Fruit fly (Drosophila melanogaster) whole organism, embryonic: ENCODE results near the gene CAH7.

ENCODE experiments used
- ATbp ChIP-seq: fragments of 200-800 bp; sonication (Bioruptor generic); optimal IDR thresholded peaks from 2 replicates; lab custom pipeline; 2017; ENCODE audit warnings: missing biosample characterization, mild to moderate bottlenecking, missing genetic modification characterization, missing genetic modification reagents
- Asciz ChIP-seq: fragments of 200-800 bp; sonication (Bioruptor generic); optimal IDR thresholded peaks from 2 replicates; lab custom pipeline; 2017; ENCODE audit warnings: missing biosample characterization, mild to moderate bottlenecking, missing genetic modification characterization, missing genetic modification reagents
- CG10366 ChIP-seq: fragments of 200-800 bp; sonication (Bioruptor generic); IDR thresholded peaks from 2 replicates; pipeline ENCODE4 v1.3.6; 2022; ENCODE audit warnings: missing biosample characterization, missing genetic modification characterization
- CG11093 ChIP-seq: fragments of 200-800 bp; sonication (Bioruptor generic); IDR thresholded peaks from 3 replicates; pipeline ENCODE4 v1.3.6; 2022; ENCODE audit warnings: missing biosample characterization, missing genetic modification characterization
- CG12391 ChIP-seq: fragments of 200-800 bp; sonication (Bioruptor generic); optimal IDR thresholded peaks from 3 replicates; lab custom pipeline; 2018; ENCODE audit warnings: missing biosample characterization, mild to moderate bottlenecking, missing genetic modification characterization, moderate library complexity
- CG12942 ChIP-seq: fragments of 200-800 bp; sonication (Bioruptor generic); optimal IDR thresholded peaks from 3 replicates; lab custom pipeline; 2016; ENCODE audit warnings: missing biosample characterization, missing genetic modification characterization
- CG14014 ChIP-seq: fragments of 200-800 bp; sonication (Bioruptor generic); IDR thresholded peaks from 2 replicates; pipeline ENCODE4 v1.3.6; 2022; ENCODE audit warnings: missing biosample characterization, missing genetic modification characterization
- CG15073 ChIP-seq: fragments of 200-800 bp; sonication (Bioruptor generic); optimal IDR thresholded peaks from 2 replicates; lab custom pipeline; 2016; ENCODE audit warnings: missing biosample characterization, missing genetic modification characterization
- CG17612 ChIP-seq: fragments of 200-800 bp; sonication (Bioruptor generic); IDR thresholded peaks from 2 replicates; pipeline ENCODE4 v1.3.6; 2022; ENCODE audit warnings: missing biosample characterization, missing genetic modification characterization
- CG18262 ChIP-seq: fragments of 200-800 bp; optimal IDR thresholded peaks from 3 replicates; lab custom pipeline; 2019; ENCODE audit warnings: missing biosample characterization, mild to moderate bottlenecking, missing genetic modification characterization, moderate library complexity
- CG18764 ChIP-seq: fragments of 200-800 bp; sonication (Bioruptor generic); optimal IDR thresholded peaks from 3 replicates; lab custom pipeline; 2016; ENCODE audit warnings: missing biosample characterization, missing genetic modification characterization
- CG32767 ChIP-seq: fragments of 200-800 bp; sonication (Bioruptor generic); IDR thresholded peaks from 2 replicates; pipeline ENCODE4 v1.3.6; 2022; ENCODE audit warnings: missing biosample characterization, missing genetic modification characterization
- CG3838 ChIP-seq: fragments of 200-800 bp; sonication (Bioruptor generic); optimal IDR thresholded peaks from 3 replicates; lab custom pipeline; 2016; ENCODE audit warnings: missing biosample characterization, missing genetic modification characterization
- CG4820 ChIP-seq: fragments of 200-800 bp; sonication (Bioruptor generic); optimal IDR thresholded peaks from 3 replicates; lab custom pipeline; 2016; ENCODE audit warnings: missing biosample characterization, missing genetic modification characterization
- CG5953 ChIP-seq: fragments of 200-800 bp; sonication (Bioruptor generic); IDR thresholded peaks from 2 replicates; pipeline ENCODE4 v1.3.6; 2022; ENCODE audit warnings: missing biosample characterization, missing genetic modification characterization
- CG6654 ChIP-seq: fragments of 200-800 bp; sonication (Bioruptor generic); optimal IDR thresholded peaks from 2 replicates; lab custom pipeline; 2017; ENCODE audit warnings: missing biosample characterization, mild to moderate bottlenecking, missing genetic modification characterization
- CG6791 ChIP-seq: fragments of 200-800 bp; sonication (Bioruptor generic); IDR thresholded peaks from 3 replicates; pipeline ENCODE4 v1.3.6; 2022; ENCODE audit warnings: missing biosample characterization, missing genetic modification characterization; ENCODE audit not compliant: partially characterized antibody
- CG7357 ChIP-seq: fragments of 200-800 bp; sonication (Bioruptor generic); IDR thresholded peaks from 3 replicates; pipeline ENCODE4 v1.3.6; 2022; ENCODE audit warnings: missing biosample characterization, missing genetic modification characterization
- CG8388 ChIP-seq: fragments of 200-800 bp; sonication (Bioruptor generic); optimal IDR thresholded peaks from 2 replicates; lab custom pipeline; 2019; ENCODE audit warnings: missing biosample characterization, mild to moderate bottlenecking, missing genetic modification characterization, moderate library complexity
- D19A ChIP-seq: fragments of 200-800 bp; optimal IDR thresholded peaks from 3 replicates; lab custom pipeline; 2019; ENCODE audit warnings: missing biosample characterization, mild to moderate bottlenecking, missing genetic modification characterization, moderate library complexity
- Dfd ChIP-seq, 2 experiments: fragments of >200 bp; optimal IDR thresholded peaks; 2 replicates each; lab custom pipeline; 2017; ENCODE audit warnings: missing biosample characterization in 2 of 2, missing genetic modification characterization in 2 of 2
- Dll ChIP-seq: fragments of 200-800 bp; sonication (Bioruptor generic); IDR thresholded peaks from 4 replicates; pipeline ENCODE4 v1.3.6; 2022; ENCODE audit warnings: missing biosample characterization, missing genetic modification characterization; ENCODE audit not compliant: partially characterized antibody
- Doc2 ChIP-seq: fragments of 200-800 bp; sonication (Bioruptor generic); IDR thresholded peaks from 2 replicates; pipeline ENCODE4 v1.3.6; 2022; ENCODE audit warnings: missing biosample characterization, missing genetic modification characterization
- Dref ChIP-seq: fragments of 200-800 bp; sonication (Bioruptor generic); IDR thresholded peaks from 2 replicates; pipeline ENCODE4 v1.3.6; 2022; ENCODE audit warnings: missing biosample characterization, missing genetic modification characterization
- E2f2 ChIP-seq: fragments of 200-800 bp; sonication (Bioruptor generic); IDR thresholded peaks from 2 replicates; pipeline ENCODE4 v1.3.6; 2022; ENCODE audit warnings: missing biosample characterization, missing genetic modification characterization
- HLHmδ ChIP-seq: fragments of 200-800 bp; sonication (Bioruptor generic); optimal IDR thresholded peaks from 2 replicates; lab custom pipeline; 2018; ENCODE audit warnings: missing biosample characterization, mild to moderate bottlenecking, missing genetic modification characterization, moderate library complexity
- Hr51 ChIP-seq, 2 experiments: fragments of 200-800 bp; sonication (Bioruptor generic); optimal IDR thresholded peaks; 2 replicates in 1 of 2; 3 replicates in 1 of 2; lab custom pipeline; 2016 to 2018; ENCODE audit warnings: missing biosample characterization in 2 of 2, missing genetic modification characterization in 2 of 2, mild to moderate bottlenecking in 1 of 2, moderate library complexity in 1 of 2
- Meics ChIP-seq: fragments of 200-800 bp; sonication (Bioruptor generic); optimal IDR thresholded peaks from 2 replicates; lab custom pipeline; 2017; ENCODE audit warnings: missing biosample characterization, mild to moderate bottlenecking, missing genetic modification characterization
- Myb ChIP-seq: fragments of 200-800 bp; sonication (Bioruptor generic); optimal IDR thresholded peaks from 2 replicates; lab custom pipeline; 2016; ENCODE audit warnings: missing biosample characterization, missing genetic modification characterization
- NfI ChIP-seq: fragments of 200-800 bp; sonication (Bioruptor generic); optimal IDR thresholded peaks from 3 replicates; lab custom pipeline; 2018; ENCODE audit warnings: missing biosample characterization, mild to moderate bottlenecking, missing genetic modification characterization, moderate library complexity
- Sox102F ChIP-seq: fragments of 200-800 bp; sonication (Bioruptor generic); optimal IDR thresholded peaks from 2 replicates; lab custom pipeline; 2018; ENCODE audit warnings: missing biosample characterization, mild to moderate bottlenecking, missing genetic modification characterization, moderate library complexity
- Tbp ChIP-seq: fragments of >200 bp; optimal IDR thresholded peaks from 2 replicates; lab custom pipeline; 2018; ENCODE audit warnings: missing biosample characterization, missing genetic modification characterization
- bab2 ChIP-seq: fragments of 200-800 bp; sonication (Bioruptor generic); optimal IDR thresholded peaks from 2 replicates; lab custom pipeline; 2016; ENCODE audit warnings: missing biosample characterization, missing genetic modification characterization
- bcd ChIP-seq: fragments of 200-800 bp; sonication (Bioruptor generic); optimal IDR thresholded peaks from 2 replicates; lab custom pipeline; 2017; ENCODE audit warnings: missing biosample characterization, mild to moderate bottlenecking, missing genetic modification characterization
- corto ChIP-seq: fragments of 200-800 bp; sonication (Bioruptor generic); optimal IDR thresholded peaks from 2 replicates; lab custom pipeline; 2016; ENCODE audit warnings: missing biosample characterization, mild to moderate bottlenecking, missing genetic modification characterization, moderate library complexity
- crc ChIP-seq: fragments of 200-800 bp; sonication (Bioruptor generic); optimal IDR thresholded peaks from 2 replicates; lab custom pipeline; 2016; ENCODE audit warnings: missing biosample characterization, missing genetic modification characterization
- dm ChIP-seq: fragments of 200-800 bp; sonication (Bioruptor generic); optimal IDR thresholded peaks from 3 replicates; lab custom pipeline; 2016; ENCODE audit warnings: missing biosample characterization, missing genetic modification characterization
- ewg ChIP-seq: fragments of 200-800 bp; sonication (Bioruptor generic); optimal IDR thresholded peaks from 3 replicates; lab custom pipeline; 2017; ENCODE audit warnings: mild to moderate bottlenecking, missing biosample characterization, missing genetic modification reagents, missing genetic modification characterization
- fru ChIP-seq: fragments of >200 bp; optimal IDR thresholded peaks from 2 replicates; lab custom pipeline; 2017
- ftz-f1 ChIP-seq: fragments of 200-800 bp; sonication (Bioruptor generic); optimal IDR thresholded peaks from 2 replicates; lab custom pipeline; 2016; ENCODE audit warnings: missing biosample characterization, missing genetic modification characterization
- grau ChIP-seq: fragments of 200-800 bp; optimal IDR thresholded peaks from 3 replicates; lab custom pipeline; 2019; ENCODE audit warnings: missing biosample characterization, mild to moderate bottlenecking, missing genetic modification characterization, moderate library complexity
- jumu ChIP-seq: fragments of 200-800 bp; sonication (Bioruptor generic); optimal IDR thresholded peaks from 3 replicates; lab custom pipeline; 2016; ENCODE audit warnings: missing biosample characterization, missing genetic modification characterization
- lmd ChIP-seq: fragments of 200-800 bp; sonication (Bioruptor generic); IDR thresholded peaks from 2 replicates; pipeline ENCODE4 v1.3.6; 2022; ENCODE audit warnings: missing biosample characterization, missing genetic modification characterization
- mam ChIP-seq: fragments of 200-800 bp; sonication (Bioruptor generic); optimal IDR thresholded peaks from 3 replicates; lab custom pipeline; 2016; ENCODE audit warnings: missing biosample characterization, missing genetic modification characterization
- sc ChIP-seq, 3 experiments: fragments of >200 bp in 2 of 3; fragments of 200-800 bp in 1 of 3; sonication (Bioruptor generic) in 1 of 3; optimal IDR thresholded peaks; 2 replicates in 2 of 3; 3 replicates in 1 of 3; lab custom pipeline; 2017; ENCODE audit warnings: mild to moderate bottlenecking in 1 of 3, missing biosample characterization in 1 of 3, missing genetic modification characterization in 1 of 3, missing genetic modification reagents in 1 of 3
- sisA ChIP-seq: fragments of 200-800 bp; sonication (Bioruptor generic); IDR thresholded peaks from 2 replicates; pipeline ENCODE4 v1.3.6; 2022; ENCODE audit warnings: missing biosample characterization, missing genetic modification characterization
- tin ChIP-seq: fragments of 200-800 bp; sonication (Bioruptor generic); optimal IDR thresholded peaks from 3 replicates; lab custom pipeline; 2016; ENCODE audit warnings: missing biosample characterization, missing genetic modification characterization
- trem ChIP-seq: fragments of 200-800 bp; optimal IDR thresholded peaks from 3 replicates; lab custom pipeline; 2019; ENCODE audit warnings: missing biosample characterization, mild to moderate bottlenecking, missing genetic modification characterization, moderate library complexity
- zen ChIP-seq: fragments of 200-800 bp; sonication (Bioruptor generic); optimal IDR thresholded peaks from 3 replicates; lab custom pipeline; 2018; ENCODE audit warnings: missing biosample characterization, mild to moderate bottlenecking, missing genetic modification characterization, moderate library complexity
- zfh2 ChIP-seq: fragments of 200-800 bp; sonication (Bioruptor generic); optimal IDR thresholded peaks from 2 replicates; lab custom pipeline; 2016; ENCODE audit warnings: missing biosample characterization, missing genetic modification characterization

The CAH7 gene

dm6 chr3R:10079267-10079987 lies 32.6 kb upstream of the CAH7 start (continued):
- no peak for TF ChIP-seq Dfd (GFP tag; optimal IDR thresholded peaks at IDR 0.05; lab: Kevin White, UChicago)
- no peak for TF ChIP-seq CG6654 (GFP tag; lab: Kevin White, UChicago)
- TF ChIP-seq sc (optimal IDR thresholded peaks at IDR 0.05; lab: Kevin White, UChicago): no peak
- TF ChIP-seq sc (GFP tag; optimal IDR thresholded peaks at IDR 0.05; lab: Kevin White, UChicago): no peak
- TF ChIP-seq sisA (GFP tag; lab: Robert Waterston, UW): peak; percentile 58
- peak; percentile 17 for TF ChIP-seq ewg (GFP tag; lab: Kevin White, UChicago)
- TF ChIP-seq dm (GFP tag; lab: Kevin White, UChicago): no peak
- no peak for TF ChIP-seq CG5953 (GFP tag; lab: Robert Waterston, UW)
- no peak for TF ChIP-seq CG11093 (GFP tag; lab: Robert Waterston, UW)
- TF ChIP-seq NfI (GFP tag; lab: Kevin White, UChicago): peak; percentile 1
- TF ChIP-seq CG14014 (GFP tag; lab: Robert Waterston, UW): no peak
- peak; percentile 23 for TF ChIP-seq CG12391
- no peak for TF ChIP-seq grau (tag; lab: Kevin White, UChicago)
- TF ChIP-seq zfh2 (GFP tag; lab: Kevin White, UChicago): no peak
- TF ChIP-seq zen (tag; lab: Kevin White, UChicago): no peak
- no peak for TF ChIP-seq Doc2 (GFP tag; lab: Robert Waterston, UW)
- TF ChIP-seq Hr51 (GFP tag; optimal IDR thresholded peaks at IDR 0.05; lab: Kevin White, UChicago): peak in 1 of 2 experiments; percentile 51
- no peak for TF ChIP-seq D19A
- no peak for TF ChIP-seq CG7357 (GFP tag; lab: Robert Waterston, UW)
- TF ChIP-seq bcd (GFP tag; lab: Kevin White, UChicago): no peak
- TF ChIP-seq corto: no peak
- TF ChIP-seq CG6791: no peak
- no peak for TF ChIP-seq crc (GFP tag; lab: Kevin White, UChicago)
- TF ChIP-seq Tbp: no peak
- no peak for TF ChIP-seq CG32767 (GFP tag; lab: Robert Waterston, UW)
- TF ChIP-seq CG18764 (GFP tag; lab: Kevin White, UChicago): peak; percentile 9
- peak; percentile 28 for TF ChIP-seq tin (GFP tag; lab: Kevin White, UChicago)
- TF ChIP-seq CG18262 (tag; lab: Kevin White, UChicago): no peak
- no peak for TF ChIP-seq CG17612 (GFP tag; lab: Robert Waterston, UW)
- peak; percentile 41 for TF ChIP-seq mam (GFP tag; lab: Kevin White, UChicago)
- TF ChIP-seq Asciz (GFP tag; lab: Kevin White, UChicago): no peak
- peak; percentile 11 for TF ChIP-seq bab2
- TF ChIP-seq Dll (GFP tag; lab: Robert Waterston, UW): no peak
- TF ChIP-seq ATbp: no peak
- TF ChIP-seq trem (tag; lab: Kevin White, UChicago): no peak
- no peak for TF ChIP-seq Myb (GFP tag; lab: Kevin White, UChicago)
- peak; percentile 32; the same call in 1 of the 2 replicates for TF ChIP-seq CG10366 (GFP tag; lab: Robert Waterston, UW)
- TF ChIP-seq CG15073: no peak
- TF ChIP-seq fru (lab: Kevin White, UChicago): no peak
- TF ChIP-seq CG3838 (GFP tag; lab: Kevin White, UChicago): no peak
- no peak for TF ChIP-seq Dref
- peak; percentile 17 for TF ChIP-seq Meics (GFP tag; lab: Kevin White, UChicago)
- TF ChIP-seq ftz-f1 (GFP tag; lab: Kevin White, UChicago): peak; percentile 52
- TF ChIP-seq E2f2 (GFP tag; lab: Robert Waterston, UW): no peak
- TF ChIP-seq CG12942 (GFP tag; lab: Kevin White, UChicago): no peak
- TF ChIP-seq CG8388: peak; percentile 34
- no peak for TF ChIP-seq jumu (GFP tag; lab: Kevin White, UChicago)
- no peak for TF ChIP-seq HLHmδ (GFP tag; lab: Kevin White, UChicago)
- peak; percentile 15 for TF ChIP-seq CG4820 (GFP tag; lab: Kevin White, UChicago)
- TF ChIP-seq lmd (GFP tag; lab: Robert Waterston, UW): peak; percentile 28; the same call in 1 of the 2 replicates
- peak; percentile 73 for TF ChIP-seq Sox102F
